Fruit fly (Drosophila melanogaster) whole organism, wandering third instar larva: Measurements from ENCODE around the gene ATPsynE.
A peak's percentile ranks its signal among the peaks of the same experiment; 100 is the strongest.

Experiments used
- Dfd ChIP-seq: fragments of >200 bp; optimal IDR thresholded peaks from 2 replicates; lab custom pipeline; 2017; ENCODE audit warnings: missing biosample characterization, missing genetic modification characterization
- HLH106 ChIP-seq: fragments of 200-800 bp; optimal IDR thresholded peaks from 3 replicates; lab custom pipeline; 2019; ENCODE audit warnings: missing biosample characterization, mild to moderate bottlenecking, missing genetic modification characterization, moderate library complexity
- Myc ChIP-seq: fragments of >200 bp; optimal IDR thresholded peaks from 2 replicates; lab custom pipeline; 2017
- dmrt93B ChIP-seq: fragments of 200-800 bp; sonication (Bioruptor generic); optimal IDR thresholded peaks from 2 replicates; lab custom pipeline; 2018; ENCODE audit warnings: missing biosample characterization, mild to moderate bottlenecking, missing genetic modification characterization
- ey ChIP-seq: fragments of 200-800 bp; sonication (Bioruptor generic); optimal IDR thresholded peaks from 2 replicates; lab custom pipeline; 2016; ENCODE audit warnings: missing biosample characterization, missing genetic modification characterization
- foxo ChIP-seq, 2 experiments: fragments of 200-800 bp; sonication (Bioruptor generic); optimal IDR thresholded peaks; 2 replicates in 1 of 2; 3 replicates in 1 of 2; lab custom pipeline; 2016 to 2017; ENCODE audit warnings: missing biosample characterization in 2 of 2, missing genetic modification characterization in 2 of 2
- h ChIP-seq: fragments of 200-800 bp; sonication (Bioruptor generic); optimal IDR thresholded peaks from 3 replicates; lab custom pipeline; 2016; ENCODE audit warnings: missing biosample characterization, mild to moderate bottlenecking, missing genetic modification characterization
- jim ChIP-seq: fragments of 175-275, 200-325 bp; sonication (Bioruptor generic); optimal IDR thresholded peaks from 2 replicates; lab custom pipeline; 2016; ENCODE audit warnings: missing biosample characterization, mild to moderate bottlenecking, missing genetic modification characterization
- lola ChIP-seq: fragments of >200 bp; optimal IDR thresholded peaks from 2 replicates; lab custom pipeline; 2017; ENCODE audit warnings: missing biosample characterization, missing genetic modification characterization
- psq ChIP-seq: fragments of 200-800 bp; sonication (Bioruptor generic); optimal IDR thresholded peaks from 3 replicates; lab custom pipeline; 2017; ENCODE audit warnings: missing biosample characterization, mild to moderate bottlenecking, missing genetic modification characterization, moderate library complexity
- sage ChIP-seq: fragments of 200-800 bp; sonication (Bioruptor generic); optimal IDR thresholded peaks from 2 replicates; lab custom pipeline; 2016; ENCODE audit warnings: missing biosample characterization, mild to moderate bottlenecking, missing genetic modification characterization

dm6 chr3R:14369481-14370198, 42.9 kb downstream of the ATPsynE start:
- TF ChIP-seq lola (GFP tag; lab: Kevin White, UChicago), result no peak
- TF ChIP-seq foxo (GFP tag; optimal IDR thresholded peaks at IDR 0.05; lab: Kevin White, UChicago), result peak in 1 of 2 experiments; percentile 5
- TF ChIP-seq jim (GFP tag; lab: Kevin White, UChicago), result no peak
- no peak for TF ChIP-seq dmrt93B (GFP tag; lab: Kevin White, UChicago)
- peak; percentile 2 for TF ChIP-seq h (GFP tag; lab: Kevin White, UChicago)
- TF ChIP-seq psq (GFP tag; lab: Kevin White, UChicago), result no peak
- TF ChIP-seq HLH106 (tag; lab: Kevin White, UChicago), result no peak
- TF ChIP-seq sage (GFP tag; lab: Kevin White, UChicago), result no peak
- TF ChIP-seq Myc, result no peak
- TF ChIP-seq Dfd (GFP tag; lab: Kevin White, UChicago), result no peak
- TF ChIP-seq ey (GFP tag; lab: Kevin White, UChicago), result no peak
